Fruit fly (Drosophila melanogaster) whole organism, embryonic: ENCODE results near the gene CG1213.
A peak's percentile ranks its signal among the peaks of the same experiment; 100 is the strongest.

Experiments
- Ada2b ChIP-seq: fragments of 200-800 bp; sonication (Bioruptor generic); IDR thresholded peaks from 2 replicates; pipeline ENCODE4 v1.3.6; 2022; ENCODE audit warnings: missing biosample characterization, missing genetic modification characterization
- Bdp1 ChIP-seq: fragments of 200-800 bp; sonication (Bioruptor generic); optimal IDR thresholded peaks from 3 replicates; lab custom pipeline; 2016; ENCODE audit warnings: missing biosample characterization, missing genetic modification characterization
- CG1024 ChIP-seq: fragments of 200-800 bp; sonication (Bioruptor generic); IDR thresholded peaks from 2 replicates; pipeline ENCODE4 v1.3.6; 2022; ENCODE audit warnings: missing biosample characterization, missing genetic modification characterization
- CG10321 ChIP-seq: fragments of 200-800 bp; sonication (Bioruptor generic); IDR thresholded peaks from 2 replicates; pipeline ENCODE4 v1.3.6; 2022; ENCODE audit warnings: missing biosample characterization, missing genetic modification characterization
- CG11723 ChIP-seq: fragments of 200-800 bp; sonication (Bioruptor generic); optimal IDR thresholded peaks from 2 replicates; lab custom pipeline; 2017; ENCODE audit warnings: missing biosample characterization, mild to moderate bottlenecking, missing genetic modification characterization
- CG12104 ChIP-seq: fragments of 200-800 bp; sonication (Bioruptor generic); optimal IDR thresholded peaks from 3 replicates; lab custom pipeline; 2016; ENCODE audit warnings: missing biosample characterization, missing genetic modification characterization
- CG15073 ChIP-seq: fragments of 200-800 bp; sonication (Bioruptor generic); optimal IDR thresholded peaks from 2 replicates; lab custom pipeline; 2016; ENCODE audit warnings: missing biosample characterization, missing genetic modification characterization
- CG17359 ChIP-seq: fragments of 200-800 bp; sonication (Bioruptor generic); optimal IDR thresholded peaks from 3 replicates; lab custom pipeline; 2018; ENCODE audit warnings: missing biosample characterization, mild to moderate bottlenecking, missing genetic modification characterization, moderate library complexity
- CG17385 ChIP-seq: fragments of 200-800 bp; sonication (Bioruptor generic); optimal IDR thresholded peaks from 3 replicates; lab custom pipeline; 2018; ENCODE audit warnings: missing biosample characterization, mild to moderate bottlenecking, missing genetic modification characterization
- CG30431 ChIP-seq: fragments of 200-800 bp; sonication (Bioruptor generic); optimal IDR thresholded peaks from 2 replicates; lab custom pipeline; 2017; ENCODE audit warnings: missing biosample characterization, missing genetic modification characterization
- CG32772 ChIP-seq: fragments of 200-800 bp; sonication (Bioruptor generic); IDR thresholded peaks from 2 replicates; pipeline ENCODE4 v1.3.6; 2022; ENCODE audit warnings: missing biosample characterization, missing genetic modification characterization
- CG4404 ChIP-seq: fragments of 200-800 bp; sonication (Bioruptor generic); IDR thresholded peaks from 2 replicates; pipeline ENCODE4 v1.3.6; 2022; ENCODE audit warnings: missing biosample characterization, missing genetic modification characterization
- CG5180 ChIP-seq: fragments of 200-800 bp; sonication (Bioruptor generic); optimal IDR thresholded peaks from 3 replicates; lab custom pipeline; 2017; ENCODE audit warnings: missing biosample characterization, missing genetic modification characterization, mild to moderate bottlenecking, moderate library complexity, missing genetic modification reagents
- CG6791 ChIP-seq: fragments of 200-800 bp; sonication (Bioruptor generic); IDR thresholded peaks from 3 replicates; pipeline ENCODE4 v1.3.6; 2022; ENCODE audit warnings: missing biosample characterization, missing genetic modification characterization; ENCODE audit not compliant: partially characterized antibody
- CG7786 ChIP-seq: fragments of 200-800 bp; sonication (Bioruptor generic); optimal IDR thresholded peaks from 2 replicates; lab custom pipeline; 2016; ENCODE audit warnings: missing biosample characterization, missing genetic modification characterization
- CG9817 ChIP-seq: fragments of 200-800 bp; sonication (Bioruptor generic); optimal IDR thresholded peaks from 2 replicates; lab custom pipeline; 2018; ENCODE audit warnings: missing biosample characterization, mild to moderate bottlenecking, missing genetic modification characterization, moderate library complexity
- Camta ChIP-seq: fragments of 200-800 bp; sonication (Bioruptor generic); optimal IDR thresholded peaks from 2 replicates; lab custom pipeline; 2016; ENCODE audit warnings: missing biosample characterization, missing genetic modification characterization
- Doc3 ChIP-seq: fragments of 200-800 bp; sonication (Bioruptor generic); IDR thresholded peaks from 3 replicates; pipeline ENCODE4 v1.3.6; 2022; ENCODE audit warnings: missing biosample characterization, missing genetic modification characterization; ENCODE audit not compliant: partially characterized antibody
- Dp ChIP-seq: fragments of 200-800 bp; sonication (Bioruptor generic); optimal IDR thresholded peaks from 2 replicates; lab custom pipeline; 2018; ENCODE audit warnings: missing biosample characterization, mild to moderate bottlenecking, missing genetic modification characterization, moderate library complexity
- Dref ChIP-seq: fragments of 200-800 bp; sonication (Bioruptor generic); IDR thresholded peaks from 2 replicates; pipeline ENCODE4 v1.3.6; 2022; ENCODE audit warnings: missing biosample characterization, missing genetic modification characterization
- HLH3B ChIP-seq: fragments of 200-800 bp; sonication (Bioruptor generic); IDR thresholded peaks from 2 replicates; pipeline ENCODE4 v1.3.6; 2022; ENCODE audit warnings: missing biosample characterization, missing genetic modification characterization
- HLH54F ChIP-seq: fragments of 200-800 bp; sonication (Bioruptor generic); optimal IDR thresholded peaks from 3 replicates; lab custom pipeline; 2016; ENCODE audit warnings: missing biosample characterization, missing genetic modification characterization
- HmgD ChIP-seq: fragments of 200-800 bp; sonication (Bioruptor generic); optimal IDR thresholded peaks from 3 replicates; lab custom pipeline; 2016; ENCODE audit warnings: missing biosample characterization, missing genetic modification characterization
- Hr51 ChIP-seq, 2 experiments: fragments of 200-800 bp; sonication (Bioruptor generic); optimal IDR thresholded peaks; 2 replicates in 1 of 2; 3 replicates in 1 of 2; lab custom pipeline; 2016 to 2018; ENCODE audit warnings: missing biosample characterization in 2 of 2, missing genetic modification characterization in 2 of 2, mild to moderate bottlenecking in 1 of 2, moderate library complexity in 1 of 2
- Med ChIP-seq: fragments of 200-800 bp; sonication (Bioruptor generic); peaks from one replicate; lab custom pipeline; 2016; ENCODE audit warnings: missing biosample characterization, missing genetic modification characterization, mild to moderate bottlenecking, inconsistent platforms, moderate library complexity
- Optix ChIP-seq: fragments of 200-800 bp; sonication (Bioruptor generic); IDR thresholded peaks from 3 replicates; pipeline ENCODE4 v1.3.6; 2022; ENCODE audit warnings: missing biosample characterization, missing genetic modification characterization
- Scr ChIP-seq: fragments of 200-800 bp; sonication (Bioruptor generic); IDR thresholded peaks from 2 replicates; pipeline ENCODE4 v1.3.6; 2022; ENCODE audit warnings: missing biosample characterization, missing genetic modification characterization; ENCODE audit not compliant: partially characterized antibody
- YL-1 ChIP-seq: fragments of 200-800 bp; sonication (Bioruptor generic); optimal IDR thresholded peaks from 3 replicates; lab custom pipeline; 2017; ENCODE audit warnings: missing biosample characterization, mild to moderate bottlenecking, missing genetic modification characterization
- ara ChIP-seq: fragments of 200-800 bp; sonication (Bioruptor generic); IDR thresholded peaks from 2 replicates; pipeline ENCODE4 v1.3.6; 2022; ENCODE audit warnings: missing biosample characterization, missing genetic modification characterization
- bbx ChIP-seq: fragments of 200-800 bp; sonication (Bioruptor generic); IDR thresholded peaks from 2 replicates; pipeline ENCODE4 v1.3.6; 2022; ENCODE audit warnings: missing biosample characterization, missing genetic modification characterization; ENCODE audit not compliant: partially characterized antibody
- bigmax ChIP-seq: fragments of 200-800 bp; sonication (Bioruptor generic); optimal IDR thresholded peaks from 2 replicates; lab custom pipeline; 2018; ENCODE audit warnings: missing biosample characterization, mild to moderate bottlenecking, missing genetic modification characterization
- chm ChIP-seq: fragments of 200-800 bp; sonication (Bioruptor generic); IDR thresholded peaks from 2 replicates; pipeline ENCODE4 v1.3.6; 2022; ENCODE audit warnings: missing biosample characterization, missing genetic modification characterization
- crol ChIP-seq: fragments of 200-800 bp; sonication (Bioruptor generic); IDR thresholded peaks from 2 replicates; pipeline ENCODE4 v1.3.6; 2022; ENCODE audit warnings: missing biosample characterization, missing genetic modification characterization
- dimm ChIP-seq: fragments of 200-800 bp; sonication (Bioruptor generic); IDR thresholded peaks from 2 replicates; pipeline ENCODE4 v1.3.6; 2022; ENCODE audit warnings: missing biosample characterization, missing genetic modification characterization
- esg ChIP-seq: fragments of 200-800 bp; sonication (Bioruptor generic); conservative IDR thresholded peaks from 2 replicates; pipeline ENCODE4 v1.3.6; 2022; ENCODE audit warnings: missing biosample characterization, missing genetic modification characterization
- grn ChIP-seq: fragments of 200-800 bp; sonication (Bioruptor generic); optimal IDR thresholded peaks from 3 replicates; lab custom pipeline; 2017; ENCODE audit warnings: missing biosample characterization, missing genetic modification characterization
- her ChIP-seq: fragments of 200-800 bp; sonication (Bioruptor generic); optimal IDR thresholded peaks from 2 replicates; lab custom pipeline; 2016; ENCODE audit warnings: missing biosample characterization, missing genetic modification characterization
- kni ChIP-seq: fragments of 200-800 bp; sonication (Bioruptor generic); optimal IDR thresholded peaks from 3 replicates; lab custom pipeline; 2017; ENCODE audit warnings: mild to moderate bottlenecking, missing biosample characterization, missing genetic modification reagents, missing genetic modification characterization
- luna ChIP-seq: fragments of 200-800 bp; sonication (Bioruptor generic); optimal IDR thresholded peaks from 2 replicates; lab custom pipeline; 2016; ENCODE audit warnings: missing biosample characterization, missing genetic modification characterization
- mam ChIP-seq: fragments of 200-800 bp; sonication (Bioruptor generic); optimal IDR thresholded peaks from 3 replicates; lab custom pipeline; 2016; ENCODE audit warnings: missing biosample characterization, missing genetic modification characterization
- nerfin-2 ChIP-seq: fragments of 200-800 bp; sonication (Bioruptor generic); IDR thresholded peaks from 2 replicates; pipeline ENCODE4 v1.3.6; 2022; ENCODE audit warnings: missing biosample characterization, missing genetic modification characterization; ENCODE audit not compliant: partially characterized antibody
- psq ChIP-seq: fragments of 200-800 bp; sonication (Bioruptor generic); optimal IDR thresholded peaks from 2 replicates; lab custom pipeline; 2017; ENCODE audit warnings: missing biosample characterization, missing genetic modification characterization
- rib ChIP-seq: fragments of 200-800 bp; sonication (Bioruptor generic); IDR thresholded peaks from 2 replicates; pipeline ENCODE4 v1.3.6; 2022; ENCODE audit warnings: missing biosample characterization, missing genetic modification characterization
- sens ChIP-seq: fragments of 200-800 bp; sonication (Bioruptor generic); peaks from one replicate; lab custom pipeline; 2016; ENCODE audit warnings: missing biosample characterization, missing genetic modification characterization
- sima ChIP-seq: fragments of 200-800 bp; sonication (Bioruptor generic); optimal IDR thresholded peaks from 2 replicates; lab custom pipeline; 2016; ENCODE audit warnings: missing biosample characterization, missing genetic modification characterization
- slbo ChIP-seq: fragments of 200-800 bp; sonication (Bioruptor generic); IDR thresholded peaks from 2 replicates; pipeline ENCODE4 v1.3.6; 2022; ENCODE audit warnings: missing biosample characterization, missing genetic modification characterization
- sob ChIP-seq: fragments of 200-800 bp; sonication (Bioruptor generic); IDR thresholded peaks from 2 replicates; pipeline ENCODE4 v1.3.6; 2022; ENCODE audit warnings: missing biosample characterization, missing genetic modification characterization
- ssp ChIP-seq: fragments of 200-800 bp; sonication (Bioruptor generic); IDR thresholded peaks from 2 replicates; pipeline ENCODE4 v1.3.6; 2022; ENCODE audit warnings: missing biosample characterization, missing genetic modification characterization
- usp ChIP-seq: fragments of >200 bp; optimal IDR thresholded peaks from 2 replicates; lab custom pipeline; 2017; ENCODE audit warnings: missing biosample characterization, missing genetic modification characterization
- vfl ChIP-seq: fragments of 200-800 bp; sonication (Bioruptor generic); optimal IDR thresholded peaks from 2 replicates; lab custom pipeline; 2016; ENCODE audit warnings: missing biosample characterization, missing genetic modification characterization
- vvl ChIP-seq: fragments of 200-800 bp; sonication (Bioruptor generic); IDR thresholded peaks from 2 replicates; pipeline ENCODE4 v1.3.6; 2022; ENCODE audit warnings: missing biosample characterization, missing genetic modification characterization
- zf30C ChIP-seq: fragments of 200-800 bp; sonication (Bioruptor generic); optimal IDR thresholded peaks from 3 replicates; lab custom pipeline; 2018; ENCODE audit warnings: missing biosample characterization, mild to moderate bottlenecking, missing genetic modification characterization
- zfh2 ChIP-seq: fragments of 200-800 bp; sonication (Bioruptor generic); optimal IDR thresholded peaks from 2 replicates; lab custom pipeline; 2016; ENCODE audit warnings: missing biosample characterization, missing genetic modification characterization

The CG1213 gene

DNA sequence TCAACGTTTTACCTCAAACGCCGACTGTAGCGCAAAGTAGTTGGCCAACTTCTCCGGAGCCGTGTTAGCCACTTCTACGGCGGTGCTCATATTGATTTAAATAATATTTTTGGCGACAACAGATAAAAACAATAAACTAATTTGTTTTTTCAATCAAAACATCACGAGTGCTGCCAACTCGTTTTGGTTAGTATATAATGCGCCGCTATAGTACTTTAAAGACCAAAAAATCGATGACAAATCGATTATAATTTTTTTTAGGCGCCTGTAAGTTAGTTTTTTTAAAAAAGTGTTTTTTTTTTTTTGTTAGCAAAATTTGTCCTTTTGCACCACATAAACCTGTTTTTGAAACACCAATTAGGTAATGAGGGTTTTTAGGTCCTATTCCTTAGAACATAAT, 19.7 kb upstream of the CG1213 start, which contains the start of gene Hpr1 (continued):
- TF ChIP-seq vfl (GFP tag; lab: Kevin White, UChicago) (no peak), CG11723 (GFP tag; lab: Kevin White, UChicago) (no peak), HLH54F (GFP tag; lab: Kevin White, UChicago) (no peak), CG10321 (GFP tag; lab: Robert Waterston, UW) (no peak), chm (no peak), zf30C (GFP tag; lab: Kevin White, UChicago) (no peak), mam (GFP tag; lab: Kevin White, UChicago) (no peak), Scr (GFP tag; lab: Robert Waterston, UW) (peak; percentile 58), CG17385 (no peak), CG32772 (no peak), usp (GFP tag; lab: Kevin White, UChicago) (no peak), vvl (GFP tag; lab: Robert Waterston, UW) (no peak), CG1024 (GFP tag; lab: Robert Waterston, UW) (no peak), Hr51 (GFP tag; optimal IDR thresholded peaks at IDR 0.05; lab: Kevin White, UChicago) (no peak), CG9817 (tag; lab: Kevin White, UChicago) (no peak), luna (no peak), psq (GFP tag; lab: Kevin White, UChicago) (no peak), CG6791 (GFP tag; lab: Robert Waterston, UW) (peak; percentile 60; the same call in 2 of the 3 replicates), esg (GFP tag; lab: Robert Waterston, UW) (no peak), Ada2b (GFP tag; lab: Robert Waterston, UW) (no peak), CG17359 (tag; lab: Kevin White, UChicago) (peak; percentile 28), ssp (GFP tag; lab: Robert Waterston, UW) (no peak), HLH3B (no peak), slbo (GFP tag; lab: Robert Waterston, UW) (no peak), sob (GFP tag; lab: Robert Waterston, UW) (no peak), CG12104 (GFP tag; lab: Kevin White, UChicago) (no peak), sens (GFP tag; lab: Kevin White, UChicago) (peak; percentile 53), bigmax (GFP tag; lab: Kevin White, UChicago) (no peak), ara (GFP tag; lab: Robert Waterston, UW) (no peak), crol (GFP tag; lab: Robert Waterston, UW) (no peak), Camta (GFP tag; lab: Kevin White, UChicago) (no peak), Optix (no peak), rib (no peak), nerfin-2 (GFP tag; lab: Robert Waterston, UW) (peak; percentile 48; the same call in 1 of the 2 replicates), Bdp1 (GFP tag; lab: Kevin White, UChicago) (no peak), bbx (GFP tag; lab: Robert Waterston, UW) (peak; percentile 49; the same call in 1 of the 2 replicates), Doc3 (GFP tag; lab: Robert Waterston, UW) (peak; percentile 23; the same call in 1 of the 3 replicates), kni (GFP tag; lab: Kevin White, UChicago) (no peak), CG15073 (GFP tag; lab: Kevin White, UChicago) (no peak), dimm (GFP tag; lab: Robert Waterston, UW) (no peak), grn (no peak), CG30431 (GFP tag; lab: Kevin White, UChicago) (no peak), CG7786 (GFP tag; lab: Kevin White, UChicago) (no peak), CG4404 (GFP tag; lab: Robert Waterston, UW) (no peak), CG5180 (GFP tag; lab: Kevin White, UChicago) (no peak), YL-1 (GFP tag; lab: Kevin White, UChicago) (peak; percentile 45), Dref (peak; percentile 77), Med (GFP tag; lab: Kevin White, UChicago) (no peak), her (no peak), sima (GFP tag; lab: Kevin White, UChicago) (no peak), Dp (GFP tag; lab: Kevin White, UChicago) (peak; percentile 89), HmgD (GFP tag; lab: Kevin White, UChicago) (no peak), zfh2 (no peak)
